Worm (Caenorhabditis elegans): ENCODE results near the gene F01G10.5.

F01G10.5 gene

ce11 chrIV:10243276-10243675 lies 12.4 kb upstream of the F01G10.5 start, which contains the start of gene tkt-1:
TSS of gene tkt-1 (plus strand) at chrIV:10243612.
- no peak for TF ChIP-seq unc-62 (GFP tag; optimal IDR thresholded peaks at IDR 0.05)

DNA sequence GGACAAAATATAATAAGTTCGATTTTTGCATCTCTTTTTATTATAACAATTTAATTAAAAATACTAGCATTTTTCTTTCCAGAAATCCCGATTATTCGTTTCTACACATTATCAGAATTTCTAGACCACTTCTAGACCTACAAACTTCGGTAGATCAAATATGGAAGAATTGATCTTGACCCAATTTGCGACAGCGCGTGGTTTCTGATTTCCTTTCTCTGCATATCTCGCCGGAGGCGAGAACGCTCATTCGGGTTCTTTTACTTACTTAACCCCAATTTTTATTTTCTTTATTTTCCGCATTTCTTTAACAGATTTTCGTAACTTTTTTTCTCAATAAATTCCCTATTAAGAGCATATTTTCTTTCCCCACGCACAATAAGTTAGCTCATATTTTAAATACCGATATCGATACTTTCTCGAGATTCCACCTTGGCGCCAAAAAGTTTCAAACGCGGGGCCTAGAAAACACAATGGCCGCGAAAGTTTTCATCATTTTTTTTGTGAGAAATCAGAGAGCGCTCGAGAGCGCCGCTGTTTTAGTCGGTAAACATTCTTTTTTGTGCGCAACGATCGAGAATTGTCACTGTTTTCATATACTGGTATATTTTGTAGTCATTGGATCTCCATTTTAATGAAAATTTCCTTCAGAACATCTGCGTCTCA lies 11.7 kb upstream of the F01G10.5 start:
- TF ChIP-seq unc-62 (GFP tag; optimal IDR thresholded peaks at IDR 0.05) = no peak

DNA sequence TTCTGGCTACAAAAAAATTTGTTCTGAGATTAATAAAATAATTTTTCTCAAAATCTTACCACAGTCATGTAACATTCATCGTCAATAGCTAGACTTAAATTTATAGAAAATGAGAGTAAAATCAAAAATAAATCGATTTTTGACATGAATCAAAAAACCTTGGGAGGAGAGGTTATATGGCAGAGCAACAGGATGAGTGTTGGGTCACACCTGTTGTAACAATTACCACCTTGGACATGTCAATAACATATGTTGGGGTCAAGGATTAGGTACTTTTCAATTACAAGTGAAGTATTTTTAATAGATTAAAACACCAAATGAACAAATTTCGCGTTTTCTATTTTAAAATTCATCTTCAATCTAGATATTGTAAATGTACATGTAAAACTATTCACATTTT lies 10.8 kb upstream of the F01G10.5 start, which contains the start of gene lipl-7:
lipl-7 (minus strand) TSS at position 165 of the 400 bp plus-strand sequence.
- TF ChIP-seq unc-62 (GFP tag; optimal IDR thresholded peaks at IDR 0.05) = no peak

ce11 chrIV:10239045-10239444 lies 8.2 kb upstream of the F01G10.5 start, which contains the start of gene ech-8:
TSS of gene ech-8 (minus strand) at chrIV:10239176.
- no peak for TF ChIP-seq unc-62 (GFP tag; optimal IDR thresholded peaks at IDR 0.05)

DNA sequence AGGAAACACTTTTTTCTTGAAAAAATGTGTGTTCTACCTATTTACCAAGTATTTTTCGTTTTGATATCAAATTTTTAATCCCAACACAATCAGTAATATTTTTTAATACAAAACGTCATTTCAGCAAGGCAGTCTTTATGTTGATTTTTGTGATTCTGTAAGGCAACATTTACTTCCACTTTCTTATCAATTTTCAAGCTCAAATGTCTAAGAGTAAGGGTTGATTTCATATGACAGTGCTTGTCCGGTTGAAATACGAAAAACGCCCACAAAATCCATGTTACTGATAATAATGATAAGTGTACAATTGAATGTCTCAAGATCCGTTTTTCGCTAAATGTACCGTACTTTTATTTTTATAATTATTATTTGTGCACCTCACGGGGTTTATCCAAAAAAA lies 5.2 kb upstream of the F01G10.5 start:
- TF ChIP-seq unc-62 (GFP tag; optimal IDR thresholded peaks at IDR 0.05) = no peak

DNA sequence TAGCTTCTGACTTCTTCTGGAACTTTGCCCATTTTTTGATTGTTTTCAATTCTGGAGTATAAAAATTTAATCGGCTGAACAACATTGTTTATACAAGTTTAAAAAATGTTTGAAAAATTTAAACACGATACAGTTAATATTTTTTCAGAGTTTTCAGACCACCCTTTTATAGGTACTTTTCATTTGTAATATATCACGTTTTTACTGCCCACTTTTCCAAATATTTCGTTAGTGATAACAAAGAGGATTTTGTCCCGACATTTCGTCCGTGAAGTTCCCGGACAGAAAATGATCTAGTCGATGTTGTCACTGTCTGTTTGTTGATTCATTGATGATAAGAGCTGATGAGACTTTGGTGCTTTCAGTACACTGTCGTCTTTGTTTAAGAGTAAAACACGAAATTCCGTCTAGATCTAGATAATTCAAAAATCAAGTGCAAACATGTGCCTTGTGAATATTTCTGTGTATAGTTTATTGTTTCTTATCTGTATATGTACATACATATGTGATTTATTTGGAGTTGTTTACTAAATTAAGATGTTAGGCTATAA lies 4.5 kb upstream of the F01G10.5 start, which contains the start of gene ech-9:
ech-9 (minus strand) TSS at position 51 of the 551 bp plus-strand sequence.
- TF ChIP-seq unc-62 (GFP tag; optimal IDR thresholded peaks at IDR 0.05) = no peak

- no peak for TF ChIP-seq unc-62 (GFP tag; optimal IDR thresholded peaks at IDR 0.05)
Measured at ce11 chrIV:10232456-10232855, 1.6 kb upstream of the F01G10.5 start, which contains the start of gene F01G10.4. TSS of gene F01G10.4 (minus strand) at chrIV:10232556.

ce11 chrIV:10227534-10227933 lies 3.3 kb downstream of the F01G10.5 start, which contains the start of gene F01G10.6:
TSS of gene F01G10.6 (minus strand) at chrIV:10227634.
- no peak for TF ChIP-seq unc-62 (GFP tag; optimal IDR thresholded peaks at IDR 0.05)

DNA sequence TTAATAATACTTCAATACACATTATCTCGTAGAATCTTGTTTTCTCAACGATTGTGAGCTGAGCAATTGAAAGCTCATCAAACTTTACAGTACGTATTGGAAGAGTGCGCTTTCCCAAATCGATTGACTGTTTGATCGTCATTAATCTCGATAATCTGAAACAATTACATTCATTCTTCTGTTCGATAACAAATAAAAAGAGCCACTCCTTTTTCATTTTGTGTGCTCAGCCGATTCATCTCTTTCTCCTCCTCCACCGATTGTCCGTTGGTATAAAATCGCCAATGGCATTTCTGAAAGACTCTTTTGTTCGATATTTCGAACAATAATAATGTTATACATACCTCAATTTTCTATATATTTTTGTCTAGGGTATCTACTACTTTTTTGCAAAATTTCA lies 7.1 kb downstream of the F01G10.5 start, which contains the start of gene nas-12:
nas-12 (plus strand) TSS at position 301 of the 400 bp plus-strand sequence.
- no peak for TF ChIP-seq unc-62 (GFP tag; optimal IDR thresholded peaks at IDR 0.05)

ce11 chrIV:10222122-10222589 lies 8.7 kb downstream of the F01G10.5 start, which contains the start of gene C24F3.2:
TSS of gene C24F3.2 (plus strand) at chrIV:10222539.
- TF ChIP-seq unc-62 (GFP tag; optimal IDR thresholded peaks at IDR 0.05) = no peak

DNA sequence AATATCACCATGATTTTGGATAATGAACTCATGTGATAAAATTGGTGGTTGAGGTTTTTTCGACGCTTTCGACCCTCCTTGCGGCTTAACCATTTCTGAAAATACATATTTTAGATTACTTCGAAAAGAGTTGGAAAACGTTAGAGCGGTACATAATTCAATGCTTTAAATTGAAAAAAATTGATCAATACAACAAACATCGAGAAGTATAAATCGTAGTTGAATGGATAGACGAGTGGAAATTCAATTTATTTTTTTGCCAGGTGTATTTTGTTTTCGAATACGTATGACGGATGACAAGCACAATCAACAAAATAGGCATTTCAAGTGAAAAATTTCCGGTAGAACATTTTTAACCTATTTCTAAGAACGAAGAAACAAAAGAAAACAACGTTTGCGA lies 9.7 kb downstream of the F01G10.5 start, which contains the start of gene tram-1:
tram-1 (minus strand) TSS at position 101 of the 400 bp plus-strand sequence.
- no peak for TF ChIP-seq unc-62 (GFP tag; optimal IDR thresholded peaks at IDR 0.05)

ce11 chrIV:10219208-10219607 lies 11.7 kb downstream of the F01G10.5 start, which contains the start of gene qns-1:
TSS of gene qns-1 (minus strand) at chrIV:10219308.
- TF ChIP-seq unc-62 (GFP tag; optimal IDR thresholded peaks at IDR 0.05) = no peak

- no peak for TF ChIP-seq unc-62 (GFP tag; optimal IDR thresholded peaks at IDR 0.05)
Measured at ce11 chrIV:10216704-10217296, 14.1 kb downstream of the F01G10.5 start.

ce11 chrIV:10216078-10216477 lies 14.8 kb downstream of the F01G10.5 start, which contains the start of gene col-124:
TSS of gene col-124 (plus strand) at chrIV:10216451.
- TF ChIP-seq unc-62 (GFP tag; optimal IDR thresholded peaks at IDR 0.05) = no peak

- TF ChIP-seq unc-62 (GFP tag; optimal IDR thresholded peaks at IDR 0.05) = no peak
Measured at ce11 chrIV:10215393-10215792, 15.5 kb downstream of the F01G10.5 start.

- TF ChIP-seq unc-62 (GFP tag; optimal IDR thresholded peaks at IDR 0.05) = no peak
Measured at ce11 chrIV:10214811-10215210, 16.1 kb downstream of the F01G10.5 start, which contains the start of gene abt-1. TSS of gene abt-1 (minus strand) at chrIV:10214911.

Data from whole organism, dauer.